Worm (Caenorhabditis elegans): ENCODE measurements around the gene gcc-2.

ce11 chrIII:9786776-9787175 is 24.8 kb upstream of the gcc-2 start:
- TF ChIP-seq ama-1 (optimal IDR thresholded peaks at IDR 0.05), result no peak
- TF ChIP-seq nhr-11 (tag; optimal IDR thresholded peaks at IDR 0.05), result no peak
- no peak for TF ChIP-seq pha-2 (tag; optimal IDR thresholded peaks at IDR 0.05)
- no peak for TF ChIP-seq unc-42 (tag; optimal IDR thresholded peaks at IDR 0.05)
- TF ChIP-seq pqm-1 (tag; optimal IDR thresholded peaks at IDR 0.05), result no peak
- no peak for TF ChIP-seq pag-3 (tag; optimal IDR thresholded peaks at IDR 0.05; ENCODE audit: borderline replicate concordance)
- no peak for TF ChIP-seq unc-86 (tag; optimal IDR thresholded peaks at IDR 0.05)
- TF ChIP-seq dmd-4 (tag; optimal IDR thresholded peaks at IDR 0.05; ENCODE audit: borderline replicate concordance), result no peak
- TF ChIP-seq ceh-9 (tag; optimal IDR thresholded peaks at IDR 0.05), result no peak
- TF ChIP-seq ceh-18 (tag; optimal IDR thresholded peaks at IDR 0.05), result no peak
- TF ChIP-seq elt-2 (tag; optimal IDR thresholded peaks at IDR 0.05), result peak; percentile 79
- TF ChIP-seq ceh-2 (tag; optimal IDR thresholded peaks at IDR 0.05), result no peak
